Fruit fly (Drosophila melanogaster) whole organism, adult: ENCODE results near the gene CG46467.

Experiments used
- CG11617 ChIP-seq: fragments of 200-800 bp; sonication (Bioruptor generic); optimal IDR thresholded peaks from 2 replicates; lab custom pipeline; 2017; ENCODE audit warnings: mild to moderate bottlenecking, missing biosample characterization, missing genetic modification reagents, missing genetic modification characterization
- CG1620 ChIP-seq: fragments of 200-800 bp; sonication (Bioruptor generic); optimal IDR thresholded peaks from 2 replicates; lab custom pipeline; 2016; ENCODE audit warnings: missing biosample characterization, missing genetic modification characterization
- CG33017 ChIP-seq: fragments of 200-800 bp; sonication (Bioruptor generic); optimal IDR thresholded peaks from 2 replicates; lab custom pipeline; 2018; ENCODE audit warnings: missing biosample characterization, mild to moderate bottlenecking, missing genetic modification characterization, moderate library complexity
- CG5204 ChIP-seq: fragments of 200-800 bp; sonication (Bioruptor generic); optimal IDR thresholded peaks from 2 replicates; lab custom pipeline; 2016; ENCODE audit warnings: missing biosample characterization, missing genetic modification characterization
- CG7101 ChIP-seq: fragments of 200-800 bp; sonication (Bioruptor generic); optimal IDR thresholded peaks from 2 replicates; lab custom pipeline; 2018; ENCODE audit warnings: missing biosample characterization, mild to moderate bottlenecking, missing genetic modification characterization, moderate library complexity
- Clk ChIP-seq: fragments of 200-800 bp; sonication (Bioruptor generic); optimal IDR thresholded peaks from 2 replicates; lab custom pipeline; 2017; ENCODE audit warnings: missing biosample characterization, missing genetic modification characterization
- Crg-1 ChIP-seq: fragments of 200-800 bp; sonication (Bioruptor generic); optimal IDR thresholded peaks from 2 replicates; lab custom pipeline; 2016; ENCODE audit warnings: missing biosample characterization, missing genetic modification characterization
- Hr96 ChIP-seq: fragments of 200-800 bp; sonication (Bioruptor generic); optimal IDR thresholded peaks from 2 replicates; lab custom pipeline; 2016; ENCODE audit warnings: missing biosample characterization, missing genetic modification characterization
- bab1 ChIP-seq: fragments of 200-800 bp; sonication (Bioruptor generic); optimal IDR thresholded peaks from 3 replicates; lab custom pipeline; 2019; ENCODE audit warnings: missing biosample characterization, mild to moderate bottlenecking, missing genetic modification characterization, moderate library complexity
- cic ChIP-seq: fragments of 200-800 bp; sonication (Bioruptor generic); optimal IDR thresholded peaks from 2 replicates; lab custom pipeline; 2017; ENCODE audit warnings: missing biosample characterization, mild to moderate bottlenecking, missing genetic modification characterization, moderate library complexity
- kay ChIP-seq: fragments of 200-800 bp; sonication (Bioruptor generic); peaks from one replicate; lab custom pipeline; 2016; ENCODE audit warnings: missing biosample characterization, missing genetic modification characterization, borderline replicate concordance
- ovo ChIP-seq: fragments of 200-800 bp; sonication (Bioruptor generic); optimal IDR thresholded peaks from 2 replicates; lab custom pipeline; 2016; ENCODE audit warnings: missing biosample characterization, missing genetic modification characterization
- tj ChIP-seq: fragments of 200-800 bp; sonication (Bioruptor generic); optimal IDR thresholded peaks from 3 replicates; lab custom pipeline; 2017; ENCODE audit warnings: missing biosample characterization, mild to moderate bottlenecking, missing genetic modification characterization, moderate library complexity
- toe ChIP-seq: fragments of 200-800 bp; sonication (Bioruptor generic); optimal IDR thresholded peaks from 2 replicates; lab custom pipeline; 2016; ENCODE audit warnings: missing biosample characterization, missing genetic modification characterization

DNA sequence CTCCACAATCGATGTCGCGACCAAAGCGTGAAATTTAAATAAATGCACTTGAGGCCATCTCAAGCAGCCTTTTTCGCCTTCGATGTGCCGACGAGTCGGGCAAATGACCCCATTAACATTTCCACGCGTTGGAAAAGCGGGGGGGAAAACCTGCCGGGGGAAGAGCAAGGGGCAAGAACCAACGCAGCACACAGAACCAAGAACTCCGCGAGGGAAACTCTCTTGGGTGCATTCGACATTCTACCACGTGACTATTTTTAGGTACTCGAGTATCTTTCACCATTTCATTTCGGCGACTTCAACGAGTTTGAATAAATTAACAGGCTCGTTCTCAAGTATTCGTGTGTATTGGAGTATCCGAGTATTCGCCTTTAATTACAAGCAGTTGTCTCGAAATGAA is 43.5 kb downstream of the CG46467 start:
- no peak for TF ChIP-seq CG5204
- no peak for TF ChIP-seq CG7101 (tag; lab: Kevin White, UChicago)
- no peak for TF ChIP-seq cic
- no peak for TF ChIP-seq Crg-1 (GFP tag; lab: Kevin White, UChicago)
- no peak for TF ChIP-seq CG11617 (GFP tag; lab: Kevin White, UChicago)
- TF ChIP-seq ovo (GFP tag; lab: Kevin White, UChicago), result no peak
- no peak for TF ChIP-seq bab1 (GFP tag; lab: Kevin White, UChicago)
- TF ChIP-seq Clk (GFP tag; lab: Kevin White, UChicago), result no peak
- TF ChIP-seq CG33017 (tag; lab: Kevin White, UChicago), result no peak
- TF ChIP-seq tj (GFP tag; lab: Kevin White, UChicago), result no peak
- TF ChIP-seq CG1620 (GFP tag; lab: Kevin White, UChicago), result no peak
- no peak for TF ChIP-seq toe (GFP tag; lab: Kevin White, UChicago)
- TF ChIP-seq kay (GFP tag; lab: Kevin White, UChicago), result no peak
- TF ChIP-seq Hr96 (GFP tag; lab: Kevin White, UChicago), result no peak
